Worm (Caenorhabditis elegans) whole organism, L2 larva: Measurements from ENCODE around the gene srd-59.

ENCODE experiments used
- C34F6.9 ChIP-seq: fragments of 150-350 bp; optimal IDR thresholded peaks from 2 replicates; lab custom pipeline; 2014; ENCODE audit warnings: missing biosample characterization, missing genetic modification characterization
- F13H6.1 ChIP-seq: sonication (generic microtip); optimal IDR thresholded peaks from 2 replicates; lab custom pipeline; 2016; ENCODE audit warnings: missing genetic modification characterization, missing compliant biosample characterization
- Y55F3AM.14 ChIP-seq: fragments of 200-800 bp; sonication (Bioruptor generic); optimal IDR thresholded peaks from 2 replicates; lab custom pipeline; 2018; ENCODE audit warnings: mild to moderate bottlenecking, missing genetic modification characterization, missing compliant biosample characterization
- alr-1 ChIP-seq: fragments of 150-350 bp; optimal IDR thresholded peaks from 2 replicates; lab custom pipeline; 2014; ENCODE audit warnings: missing biosample characterization, missing genetic modification characterization
- aly-2 ChIP-seq: fragments of 150-350 bp; optimal IDR thresholded peaks from 2 replicates; lab custom pipeline; 2014; ENCODE audit warnings: missing biosample characterization, missing genetic modification characterization
- ama-1 ChIP-seq: fragments of 150-350 bp; optimal IDR thresholded peaks from 2 replicates; lab custom pipeline; 2018; ENCODE audit warnings: inconsistent platforms
- blmp-1 ChIP-seq: sonication (generic microtip); optimal IDR thresholded peaks from 2 replicates; lab custom pipeline; 2017; ENCODE audit warnings: missing genetic modification characterization, mild to moderate bottlenecking, missing compliant biosample characterization, antibody characterized with exemption, moderate library complexity; ENCODE audit not compliant: insufficient read depth
- ceh-16 ChIP-seq: fragments of 150-350 bp; optimal IDR thresholded peaks from 2 replicates; lab custom pipeline; 2014; ENCODE audit warnings: missing biosample characterization, missing genetic modification characterization
- crh-2 ChIP-seq: sonication (generic microtip); optimal IDR thresholded peaks from 2 replicates; lab custom pipeline; 2017; ENCODE audit warnings: missing biosample characterization, missing genetic modification characterization
- egl-27 ChIP-seq: sonication (generic microtip); optimal IDR thresholded peaks from 3 replicates; lab custom pipeline; 2017; ENCODE audit warnings: missing biosample characterization, missing genetic modification reagents, missing genetic modification characterization
- elt-1 ChIP-seq: fragments of 150-350 bp; optimal IDR thresholded peaks from 2 replicates; lab custom pipeline; 2014; ENCODE audit warnings: missing biosample characterization, missing genetic modification characterization
- elt-3 ChIP-seq: sonication (generic microtip); optimal IDR thresholded peaks from 2 replicates; lab custom pipeline; 2017; ENCODE audit warnings: missing biosample characterization, missing genetic modification characterization
- fos-1 ChIP-seq: fragments of 150-350 bp; optimal IDR thresholded peaks from 2 replicates; lab custom pipeline; 2014; ENCODE audit warnings: missing biosample characterization, missing genetic modification characterization
- gmeb-1 ChIP-seq: fragments of 150-350 bp; optimal IDR thresholded peaks from 2 replicates; lab custom pipeline; 2014; ENCODE audit warnings: missing biosample characterization, missing genetic modification characterization
- lin-11 ChIP-seq: fragments of 150-350 bp; sonication (generic microtip); optimal IDR thresholded peaks from 2 replicates; lab custom pipeline; 2014; ENCODE audit warnings: missing biosample characterization, missing genetic modification characterization, inconsistent platforms, mixed read lengths
- lsy-2 ChIP-seq, 2 experiments: fragments of 150-350 bp in 1 of 2; sonication (generic microtip) in 1 of 2; optimal IDR thresholded peaks; 2 replicates each; lab custom pipeline; 2014 to 2017; ENCODE audit warnings: missing biosample characterization in 2 of 2, missing genetic modification characterization in 2 of 2
- mab-5 ChIP-seq: fragments of 150-350 bp; optimal IDR thresholded peaks from 2 replicates; lab custom pipeline; 2014; ENCODE audit warnings: missing biosample characterization, missing genetic modification characterization
- mbf-1 ChIP-seq: sonication (generic microtip); optimal IDR thresholded peaks from 2 replicates; lab custom pipeline; 2017; ENCODE audit warnings: missing biosample characterization, missing genetic modification characterization
- mdl-1 ChIP-seq, 2 experiments: fragments of 150-350 bp in 1 of 2; sonication (generic microtip) in 1 of 2; optimal IDR thresholded peaks; 2 replicates each; lab custom pipeline; 2017; ENCODE audit warnings: missing biosample characterization in 2 of 2, missing genetic modification characterization in 2 of 2
- nhr-11 ChIP-seq: fragments of 150-350 bp; optimal IDR thresholded peaks from 2 replicates; lab custom pipeline; 2014; ENCODE audit warnings: missing biosample characterization, missing genetic modification characterization
- nhr-12 ChIP-seq: fragments of 150-350 bp; optimal IDR thresholded peaks from 2 replicates; lab custom pipeline; 2014; ENCODE audit warnings: missing biosample characterization, missing genetic modification characterization
- nhr-129 ChIP-seq: fragments of 150-350 bp; optimal IDR thresholded peaks from 2 replicates; lab custom pipeline; 2014; ENCODE audit warnings: missing biosample characterization, missing genetic modification characterization
- nhr-21 ChIP-seq: fragments of 150-350 bp; optimal IDR thresholded peaks from 2 replicates; lab custom pipeline; 2014; ENCODE audit warnings: missing biosample characterization, missing genetic modification characterization
- nhr-23 ChIP-seq: fragments of 150-350 bp; optimal IDR thresholded peaks from 2 replicates; lab custom pipeline; 2014; ENCODE audit warnings: missing biosample characterization, missing genetic modification reagents, missing genetic modification characterization
- nhr-6 ChIP-seq: fragments of 150-350 bp; optimal IDR thresholded peaks from 2 replicates; lab custom pipeline; 2014; ENCODE audit warnings: missing biosample characterization, missing genetic modification characterization
- nhr-77 ChIP-seq: fragments of 150-350 bp; optimal IDR thresholded peaks from 2 replicates; lab custom pipeline; 2014; ENCODE audit warnings: missing biosample characterization, missing genetic modification characterization
- peb-1 ChIP-seq: fragments of 150-350 bp; optimal IDR thresholded peaks from 2 replicates; lab custom pipeline; 2014; ENCODE audit warnings: missing biosample characterization, missing genetic modification characterization
- skn-1 ChIP-seq: sonication (generic microtip); optimal IDR thresholded peaks from 2 replicates; lab custom pipeline; 2017; ENCODE audit warnings: missing biosample characterization, missing genetic modification characterization
- sma-9 ChIP-seq, 2 experiments: fragments of 150-350 bp in 1 of 2; sonication (generic microtip) in 1 of 2; optimal IDR thresholded peaks; 2 replicates each; lab custom pipeline; 2014 to 2016; ENCODE audit warnings: missing genetic modification characterization in 2 of 2, mild to moderate bottlenecking in 1 of 2, missing biosample characterization in 1 of 2, missing compliant biosample characterization in 1 of 2, missing genetic modification reagents in 1 of 2, moderate library complexity in 1 of 2
- snpc-4 ChIP-seq: fragments of 150-350 bp; optimal IDR thresholded peaks from 2 replicates; lab custom pipeline; 2014; ENCODE audit warnings: missing biosample characterization, missing genetic modification characterization
- unc-55 ChIP-seq: fragments of 150-350 bp; sonication (generic microtip); optimal IDR thresholded peaks from 3 replicates; lab custom pipeline; 2014; ENCODE audit warnings: missing biosample characterization, missing genetic modification reagents, missing genetic modification characterization
- zag-1 ChIP-seq: fragments of 150-350 bp; optimal IDR thresholded peaks from 2 replicates; lab custom pipeline; 2014; ENCODE audit warnings: missing biosample characterization, missing genetic modification characterization
- ztf-1 ChIP-seq: fragments of 200-800 bp; sonication (Bioruptor generic); conservative IDR thresholded peaks from 2 replicates; pipeline ENCODE4 v1.3.6; 2022; ENCODE audit warnings: missing genetic modification characterization, missing compliant biosample characterization
- ztf-11 ChIP-seq: sonication (generic microtip); optimal IDR thresholded peaks from 2 replicates; lab custom pipeline; 2017; ENCODE audit warnings: missing biosample characterization, missing genetic modification characterization
- ztf-4 ChIP-seq: fragments of 150-350 bp; optimal IDR thresholded peaks from 2 replicates; lab custom pipeline; 2014; ENCODE audit warnings: missing biosample characterization, missing genetic modification characterization

The srd-59 gene

ce11 chrII:7168712-7169111, 36.8 kb upstream of the srd-59 start, which contains the start of gene col-36:
col-36 (minus strand) TSS chrII:7168812.
- TF ChIP-seq ztf-11 (tag; lab: Kevin White, UChicago) (no peak), peb-1 (tag; lab: Kevin White, UChicago) (no peak), C34F6.9 (no peak), skn-1 (tag; lab: Kevin White, UChicago) (no peak), fos-1 (tag; lab: Kevin White, UChicago) (no peak), nhr-129 (tag; lab: Kevin White, UChicago) (no peak), sma-9 (GFP tag; optimal IDR thresholded peaks at IDR 0.05; lab: Kevin White, UChicago) (no peak), sma-9 (tag; optimal IDR thresholded peaks at IDR 0.05; lab: Kevin White, UChicago) (no peak), crh-2 (no peak), unc-55 (no peak), snpc-4 (tag; lab: Kevin White, UChicago) (no peak), egl-27 (tag; lab: Kevin White, UChicago) (no peak), elt-1 (no peak)

- no peak for TF ChIP-seq alr-1
- no peak for TF ChIP-seq lsy-2 (tag; optimal IDR thresholded peaks at IDR 0.05; lab: Kevin White, UChicago)
- TF ChIP-seq nhr-129 (tag; lab: Kevin White, UChicago), result no peak
- no peak for TF ChIP-seq ztf-4
- TF ChIP-seq elt-1, result no peak
These were observed 34.0 kb upstream of the srd-59 start, which contains the start of gene dyf-13 for ce11 chrII:7171305-7171998. dyf-13 (minus strand) TSS chrII:7171355.

ce11 chrII:7174843-7175242, 30.6 kb upstream of the srd-59 start, which contains the start of gene glc-4:
glc-4 (minus strand) TSS chrII:7174943.
- TF ChIP-seq alr-1 (no peak), snpc-4 (tag; lab: Kevin White, UChicago) (no peak)

- peak; percentile 0 for TF ChIP-seq C34F6.9
- no peak for TF ChIP-seq ztf-11 (tag; lab: Kevin White, UChicago)
These were observed 29.4 kb upstream of the srd-59 start for ce11 chrII:7176108-7176507.

ce11 chrII:7182630-7183029, 22.9 kb upstream of the srd-59 start:
- TF ChIP-seq mab-5, result no peak
- TF ChIP-seq gmeb-1, result no peak
- peak; percentile 12 for TF ChIP-seq nhr-129 (tag; lab: Kevin White, UChicago)
- TF ChIP-seq ceh-16 (tag; lab: Kevin White, UChicago), result no peak
- peak; percentile 31 for TF ChIP-seq crh-2
- TF ChIP-seq nhr-11 (tag; lab: Kevin White, UChicago), result no peak
- no peak for TF ChIP-seq nhr-77 (tag; lab: Kevin White, UChicago)
- no peak for TF ChIP-seq blmp-1 (tag; lab: Kevin White, UChicago)
- peak; percentile 31 for TF ChIP-seq lin-11 (tag; lab: Kevin White, UChicago)
- TF ChIP-seq Y55F3AM.14, result no peak
- no peak for TF ChIP-seq nhr-23 (tag; lab: Kevin White, UChicago)
- TF ChIP-seq C34F6.9, result peak; percentile 64
- peak; percentile 18 for TF ChIP-seq F13H6.1
- TF ChIP-seq nhr-6 (tag; lab: Kevin White, UChicago), result no peak
- peak in 1 of 2 experiments; percentile 40 for TF ChIP-seq lsy-2 (tag; optimal IDR thresholded peaks at IDR 0.05; lab: Kevin White, UChicago)
- no peak for TF ChIP-seq elt-3 (tag; lab: Kevin White, UChicago)
- peak; percentile 50 for TF ChIP-seq unc-55
- no peak for TF ChIP-seq nhr-21

ce11 chrII:7183493-7184272, 21.8 kb upstream of the srd-59 start, which contains the start of gene pdl-1:
pdl-1 (plus strand) TSS chrII:7183801.
- TF ChIP-seq mdl-1 (tag; optimal IDR thresholded peaks at IDR 0.05; lab: Kevin White, UChicago) (peak in 1 of 2 experiments; percentile 30), elt-3 (tag; lab: Kevin White, UChicago) (no peak), zag-1 (tag; lab: Kevin White, UChicago) (peak; percentile 15), skn-1 (tag; lab: Kevin White, UChicago) (no peak), ztf-11 (tag; lab: Kevin White, UChicago) (no peak), mab-5 (peak; percentile 56), nhr-6 (tag; lab: Kevin White, UChicago) (no peak), egl-27 (tag; lab: Kevin White, UChicago) (peak; percentile 31), blmp-1 (tag; lab: Kevin White, UChicago) (peak; percentile 25), nhr-77 (tag; lab: Kevin White, UChicago) (no peak), ztf-1 (GFP tag; lab: Robert Waterston, UW) (no peak), unc-55 (peak; percentile 74), nhr-21 (peak; percentile 74), ceh-16 (tag; lab: Kevin White, UChicago) (peak; percentile 41), mbf-1 (tag; lab: Kevin White, UChicago) (no peak), nhr-12 (tag; lab: Kevin White, UChicago) (no peak), fos-1 (tag; lab: Kevin White, UChicago) (peak; percentile 54), snpc-4 (tag; lab: Kevin White, UChicago) (peak; percentile 22), ztf-4 (peak; percentile 60), sma-9 (GFP tag; optimal IDR thresholded peaks at IDR 0.05; lab: Kevin White, UChicago) (peak; percentile 84), sma-9 (tag; optimal IDR thresholded peaks at IDR 0.05; lab: Kevin White, UChicago) (no peak), F13H6.1 (peak; percentile 65), lsy-2 (tag; optimal IDR thresholded peaks at IDR 0.05; lab: Kevin White, UChicago) (peak; percentile 7 to 61), C34F6.9 (peak; percentile 67), crh-2 (peak; percentile 35), gmeb-1 (peak; percentile 68), nhr-23 (tag; lab: Kevin White, UChicago) (no peak), ama-1 (lab: Kevin White, UChicago) (no peak), aly-2 (tag; lab: Kevin White, UChicago) (no peak), nhr-129 (tag; lab: Kevin White, UChicago) (peak; percentile 76)
